Worm (Caenorhabditis elegans): ENCODE measurements around the gene dmd-8.

DNA sequence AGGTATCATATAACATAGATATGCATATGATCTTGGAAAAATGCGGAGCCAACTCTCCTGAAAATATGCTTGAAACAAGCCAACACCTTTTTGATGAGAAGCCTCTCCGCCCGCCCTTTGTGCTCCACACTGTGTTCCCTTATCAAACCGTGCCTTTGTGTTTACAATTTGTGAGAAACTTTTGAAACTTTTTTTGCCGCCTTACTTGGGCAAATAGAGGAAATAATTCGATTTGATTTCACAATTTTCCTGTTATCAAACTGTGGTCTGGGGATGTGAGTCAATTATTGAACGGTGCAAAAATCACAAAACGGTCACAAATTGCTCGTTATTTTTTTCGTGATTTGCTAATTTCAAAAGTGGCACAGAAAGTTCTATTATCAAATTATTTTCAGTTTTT lies 3.7 kb downstream of the dmd-8 start:
- no peak for TF ChIP-seq peb-1 (tag; optimal IDR thresholded peaks at IDR 0.05)
- TF ChIP-seq aly-2 (tag; optimal IDR thresholded peaks at IDR 0.05) = no peak
- no peak for TF ChIP-seq nhr-11 (tag; optimal IDR thresholded peaks at IDR 0.05)
- no peak for TF ChIP-seq lsy-2 (tag; optimal IDR thresholded peaks at IDR 0.05)
- TF ChIP-seq fos-1 (tag; optimal IDR thresholded peaks at IDR 0.05) = peak; percentile 97
- no peak for TF ChIP-seq lin-39 (tag; optimal IDR thresholded peaks at IDR 0.05)
